Fruit fly (Drosophila melanogaster) whole organism, prepupa: ENCODE measurements around the gene CG45067.

Experiments
- Blimp-1 ChIP-seq: fragments of 200-800 bp; sonication (Bioruptor generic); optimal IDR thresholded peaks from 3 replicates; lab custom pipeline; 2017; ENCODE audit warnings: missing biosample characterization, missing genetic modification characterization, mild to moderate bottlenecking, moderate library complexity, missing genetic modification reagents
- CG10631 ChIP-seq: fragments of 200-800 bp; sonication (Bioruptor generic); optimal IDR thresholded peaks from 2 replicates; lab custom pipeline; 2016; ENCODE audit warnings: missing biosample characterization, missing genetic modification characterization
- CG10669 ChIP-seq: fragments of 200-800 bp; sonication (Bioruptor generic); optimal IDR thresholded peaks from 3 replicates; lab custom pipeline; 2018; ENCODE audit warnings: missing biosample characterization, mild to moderate bottlenecking, missing genetic modification characterization, moderate library complexity
- CG11294 ChIP-seq: fragments of 200-800 bp; sonication (Bioruptor generic); IDR thresholded peaks from 2 replicates; pipeline ENCODE4 v1.3.6; 2022; ENCODE audit warnings: missing biosample characterization, missing genetic modification characterization
- CG11902 ChIP-seq: fragments of 200-800 bp; sonication (Bioruptor generic); optimal IDR thresholded peaks from 3 replicates; lab custom pipeline; 2016; ENCODE audit warnings: missing biosample characterization, missing genetic modification characterization
- CG15336 ChIP-seq: fragments of 200-800 bp; sonication (Bioruptor generic); IDR thresholded peaks from 2 replicates; pipeline ENCODE4 v1.3.6; 2022; ENCODE audit warnings: missing biosample characterization, missing genetic modification characterization
- CG3032 ChIP-seq: fragments of 200-800 bp; optimal IDR thresholded peaks from 2 replicates; lab custom pipeline; 2019; ENCODE audit warnings: missing biosample characterization, mild to moderate bottlenecking, missing genetic modification characterization, moderate library complexity
- CG31627 ChIP-seq: fragments of 200-800 bp; sonication (Bioruptor generic); optimal IDR thresholded peaks from 3 replicates; lab custom pipeline; 2016; ENCODE audit warnings: missing biosample characterization, missing genetic modification characterization
- CG34406 ChIP-seq: fragments of 200-800 bp; sonication (Bioruptor generic); optimal IDR thresholded peaks from 3 replicates; lab custom pipeline; 2016; ENCODE audit warnings: missing biosample characterization, missing genetic modification characterization
- CG6163 ChIP-seq: fragments of 200-800 bp; sonication (Bioruptor generic); IDR thresholded peaks from 3 replicates; pipeline ENCODE4 v1.3.6; 2022; ENCODE audit warnings: missing biosample characterization, missing genetic modification characterization
- CG6276 ChIP-seq: fragments of 200-800 bp; sonication (Bioruptor generic); optimal IDR thresholded peaks from 2 replicates; lab custom pipeline; 2017; ENCODE audit warnings: missing biosample characterization, mild to moderate bottlenecking, missing genetic modification characterization
- CG6792 ChIP-seq: fragments of 200-800 bp; sonication (Bioruptor generic); optimal IDR thresholded peaks from 3 replicates; lab custom pipeline; 2016; ENCODE audit warnings: missing biosample characterization, missing genetic modification characterization
- CG6808 ChIP-seq: fragments of 200-800 bp; sonication (Bioruptor generic); optimal IDR thresholded peaks from 3 replicates; lab custom pipeline; 2017; ENCODE audit warnings: missing biosample characterization, missing genetic modification characterization, mild to moderate bottlenecking, moderate library complexity, missing genetic modification reagents
- CG6854 ChIP-seq: fragments of 200-800 bp; sonication (Bioruptor generic); optimal IDR thresholded peaks from 2 replicates; lab custom pipeline; 2017; ENCODE audit warnings: missing biosample characterization, mild to moderate bottlenecking, missing genetic modification characterization
- CG7368 ChIP-seq: fragments of 200-800 bp; sonication (Bioruptor generic); optimal IDR thresholded peaks from 3 replicates; lab custom pipeline; 2016; ENCODE audit warnings: missing biosample characterization, missing genetic modification characterization
- CG8119 ChIP-seq: fragments of 200-800 bp; sonication (Bioruptor generic); IDR thresholded peaks from 3 replicates; pipeline ENCODE4 v1.3.6; 2022; ENCODE audit warnings: missing biosample characterization, missing genetic modification characterization
- CG8319 ChIP-seq: fragments of 200-800 bp; sonication (Bioruptor generic); optimal IDR thresholded peaks from 3 replicates; lab custom pipeline; 2016; ENCODE audit warnings: missing biosample characterization, missing genetic modification characterization
- CG8632 ChIP-seq: fragments of 200-800 bp; sonication (Bioruptor generic); optimal IDR thresholded peaks from 3 replicates; lab custom pipeline; 2016; ENCODE audit warnings: missing biosample characterization, missing genetic modification characterization
- CG9139 ChIP-seq: fragments of 200-800 bp; sonication (Bioruptor generic); optimal IDR thresholded peaks from 3 replicates; lab custom pipeline; 2017; ENCODE audit warnings: missing biosample characterization, mild to moderate bottlenecking, missing genetic modification characterization
- Eip75B ChIP-seq: fragments of 200-800 bp; sonication (Bioruptor generic); optimal IDR thresholded peaks from 3 replicates; lab custom pipeline; 2016; ENCODE audit warnings: missing biosample characterization, missing genetic modification characterization
- Eip78C ChIP-seq: fragments of 200-800 bp; sonication (Bioruptor generic); peaks from one replicate; lab custom pipeline; 2016; ENCODE audit warnings: missing biosample characterization, missing genetic modification characterization
- Eip93F ChIP-seq: fragments of 200-800 bp; sonication (Bioruptor generic); optimal IDR thresholded peaks from 2 replicates; lab custom pipeline; 2016; ENCODE audit warnings: missing biosample characterization, mild to moderate bottlenecking, missing genetic modification characterization
- Ets21C ChIP-seq: fragments of 200-800 bp; sonication (Bioruptor generic); optimal IDR thresholded peaks from 3 replicates; lab custom pipeline; 2016; ENCODE audit warnings: missing biosample characterization, missing genetic modification characterization
- Ets96B ChIP-seq: fragments of 200-800 bp; optimal IDR thresholded peaks from 2 replicates; lab custom pipeline; 2019; ENCODE audit warnings: missing biosample characterization, mild to moderate bottlenecking, missing genetic modification characterization, moderate library complexity
- Hr39 ChIP-seq: fragments of 200-800 bp; sonication (Bioruptor generic); optimal IDR thresholded peaks from 2 replicates; lab custom pipeline; 2016; ENCODE audit warnings: missing biosample characterization, missing genetic modification characterization
- Hr4 ChIP-seq: fragments of 200-800 bp; sonication (Bioruptor generic); optimal IDR thresholded peaks from 3 replicates; lab custom pipeline; 2016; ENCODE audit warnings: missing biosample characterization, missing genetic modification characterization
- Lpt ChIP-seq: fragments of 200-800 bp; sonication (Bioruptor generic); optimal IDR thresholded peaks from 3 replicates; lab custom pipeline; 2016; ENCODE audit warnings: missing biosample characterization, missing genetic modification characterization
- Met ChIP-seq: fragments of 200-800 bp; sonication (Bioruptor generic); optimal IDR thresholded peaks from 3 replicates; lab custom pipeline; 2016; ENCODE audit warnings: missing biosample characterization, missing genetic modification characterization
- Smox ChIP-seq: fragments of 200-800 bp; sonication (Bioruptor generic); optimal IDR thresholded peaks from 3 replicates; lab custom pipeline; 2016; ENCODE audit warnings: missing biosample characterization, missing genetic modification characterization
- Sox102F ChIP-seq: fragments of 200-800 bp; sonication (Bioruptor generic); optimal IDR thresholded peaks from 2 replicates; lab custom pipeline; 2016; ENCODE audit warnings: missing biosample characterization, mild to moderate bottlenecking, missing genetic modification characterization
- Sox15 ChIP-seq: fragments of 200-800 bp; sonication (Bioruptor generic); optimal IDR thresholded peaks from 3 replicates; lab custom pipeline; 2016; ENCODE audit warnings: missing biosample characterization, missing genetic modification characterization
- achi ChIP-seq: fragments of 200-800 bp; sonication (Bioruptor generic); optimal IDR thresholded peaks from 3 replicates; lab custom pipeline; 2016; ENCODE audit warnings: missing biosample characterization, missing genetic modification characterization
- acj6 ChIP-seq: fragments of 200-800 bp; sonication (Bioruptor generic); optimal IDR thresholded peaks from 3 replicates; lab custom pipeline; 2016; ENCODE audit warnings: missing biosample characterization, missing genetic modification characterization
- cyc ChIP-seq: fragments of 200-800 bp; sonication (Bioruptor generic); optimal IDR thresholded peaks from 3 replicates; lab custom pipeline; 2016; ENCODE audit warnings: missing biosample characterization, missing genetic modification characterization
- dac ChIP-seq: fragments of 200-800 bp; sonication (Bioruptor generic); optimal IDR thresholded peaks from 2 replicates; lab custom pipeline; 2017; ENCODE audit warnings: missing biosample characterization, mild to moderate bottlenecking, missing genetic modification characterization
- dsx ChIP-seq: fragments of 200-800 bp; optimal IDR thresholded peaks from 3 replicates; lab custom pipeline; 2019; ENCODE audit warnings: missing biosample characterization, mild to moderate bottlenecking, missing genetic modification characterization, moderate library complexity; ENCODE audit not compliant: poor library complexity, severe bottlenecking
- eg ChIP-seq: fragments of 200-800 bp; sonication (Bioruptor generic); IDR thresholded peaks from 3 replicates; pipeline ENCODE4 v1.3.6; 2022; ENCODE audit warnings: missing biosample characterization, missing genetic modification characterization
- esn ChIP-seq: fragments of 200-800 bp; sonication (Bioruptor generic); optimal IDR thresholded peaks from 2 replicates; lab custom pipeline; 2016; ENCODE audit warnings: missing biosample characterization, mild to moderate bottlenecking, missing genetic modification characterization, moderate library complexity
- fd59A ChIP-seq: fragments of 200-800 bp; sonication (Bioruptor generic); optimal IDR thresholded peaks from 2 replicates; lab custom pipeline; 2017; ENCODE audit warnings: missing biosample characterization, mild to moderate bottlenecking, missing genetic modification characterization, missing genetic modification reagents
- fkh ChIP-seq: fragments of 200-800 bp; sonication (Bioruptor generic); optimal IDR thresholded peaks from 3 replicates; lab custom pipeline; 2017; ENCODE audit warnings: missing biosample characterization, mild to moderate bottlenecking, missing genetic modification characterization, moderate library complexity
- lz ChIP-seq: fragments of 200-800 bp; sonication (Bioruptor generic); optimal IDR thresholded peaks from 3 replicates; lab custom pipeline; 2016; ENCODE audit warnings: missing biosample characterization, missing genetic modification characterization
- net ChIP-seq: fragments of 200-800 bp; sonication (Bioruptor generic); optimal IDR thresholded peaks from 3 replicates; lab custom pipeline; 2016; ENCODE audit warnings: missing biosample characterization, missing genetic modification characterization
- spab ChIP-seq: fragments of 200-800 bp; sonication (Bioruptor generic); optimal IDR thresholded peaks from 2 replicates; lab custom pipeline; 2017; ENCODE audit warnings: missing biosample characterization, mild to moderate bottlenecking, missing genetic modification characterization, missing genetic modification reagents
- ss ChIP-seq, 2 experiments: fragments of 200-800 bp; sonication (Bioruptor generic); optimal IDR thresholded peaks; 2 replicates in 1 of 2; 3 replicates in 1 of 2; lab custom pipeline; 2017 to 2018; ENCODE audit warnings: mild to moderate bottlenecking in 2 of 2, missing biosample characterization in 2 of 2, missing genetic modification characterization in 2 of 2, moderate library complexity in 1 of 2
- svp ChIP-seq: fragments of 200-800 bp; sonication (Bioruptor generic); peaks from one replicate; lab custom pipeline; 2016; ENCODE audit warnings: missing biosample characterization, missing genetic modification characterization
- topi ChIP-seq: fragments of 200-800 bp; sonication (Bioruptor generic); optimal IDR thresholded peaks from 3 replicates; lab custom pipeline; 2016; ENCODE audit warnings: missing biosample characterization, missing genetic modification characterization

The CG45067 gene

dm6 chr3L:3148125-3149059 is 34.1 kb upstream of the CG45067 start, which contains the start of the genes Usp5 and BtbVII (continued):
- peak; percentile 72 for TF ChIP-seq esn (GFP tag; lab: Kevin White, UChicago)
- peak; percentile 55 for TF ChIP-seq CG34406 (GFP tag; lab: Kevin White, UChicago)
- TF ChIP-seq CG6276, result no peak
- TF ChIP-seq Smox (GFP tag; lab: Kevin White, UChicago), result no peak
- peak; percentile 81 for TF ChIP-seq svp (GFP tag; lab: Kevin White, UChicago)
- TF ChIP-seq CG31627 (GFP tag; lab: Kevin White, UChicago), result peak; percentile 72
- peak in 1 of 2 experiments; percentile 66 for TF ChIP-seq ss (GFP tag; optimal IDR thresholded peaks at IDR 0.05; lab: Kevin White, UChicago)
- no peak for TF ChIP-seq Lpt (GFP tag; lab: Kevin White, UChicago)
- TF ChIP-seq Eip93F (GFP tag; lab: Kevin White, UChicago), result no peak
- TF ChIP-seq achi, result peak; percentile 52
- peak; percentile 39 for TF ChIP-seq CG3032
- TF ChIP-seq Ets21C (GFP tag; lab: Kevin White, UChicago), result peak; percentile 60
- TF ChIP-seq Eip75B, result peak; percentile 62
- no peak for TF ChIP-seq CG9139 (GFP tag; lab: Kevin White, UChicago)
- peak; percentile 55 for TF ChIP-seq CG6808 (GFP tag; lab: Kevin White, UChicago)
- TF ChIP-seq dac (GFP tag; lab: Kevin White, UChicago), result no peak
- TF ChIP-seq CG8632 (GFP tag; lab: Kevin White, UChicago), result no peak
- 0 out of 3 replicates have a peak, but pooled peaks have one; percentile 10 for TF ChIP-seq eg (GFP tag; lab: Robert Waterston, UW)
- TF ChIP-seq CG10631 (GFP tag; lab: Kevin White, UChicago), result no peak
- 0 out of 2 replicates have a peak, but pooled peaks have one; percentile 14 for TF ChIP-seq CG15336 (GFP tag; lab: Robert Waterston, UW)
- no peak for TF ChIP-seq CG10669
- TF ChIP-seq spab (GFP tag; lab: Kevin White, UChicago), result peak; percentile 6
- TF ChIP-seq CG6163 (GFP tag; lab: Robert Waterston, UW), result no peak

dm6 chr3L:3143383-3143962 is 29.2 kb upstream of the CG45067 start, which contains the start of the genes CG11537 and Alg2:
TSS of gene CG11537 (minus strand) at chr3L:3143457.
TSS of gene Alg2 (plus strand) at chr3L:3143808.
- TF ChIP-seq CG6854 (GFP tag; lab: Kevin White, UChicago), result no peak
- TF ChIP-seq CG8319 (GFP tag; lab: Kevin White, UChicago), result no peak
- TF ChIP-seq CG6792, result peak; percentile 11
- TF ChIP-seq CG11294 (GFP tag; lab: Robert Waterston, UW), result no peak
- peak; percentile 24 for TF ChIP-seq esn (GFP tag; lab: Kevin White, UChicago)
- no peak for TF ChIP-seq Eip78C
- peak in 1 of 2 experiments; percentile 12 for TF ChIP-seq ss (GFP tag; optimal IDR thresholded peaks at IDR 0.05; lab: Kevin White, UChicago)
- no peak for TF ChIP-seq Met (GFP tag; lab: Kevin White, UChicago)
- TF ChIP-seq cyc (GFP tag; lab: Kevin White, UChicago), result no peak
- no peak for TF ChIP-seq fkh (GFP tag; lab: Kevin White, UChicago)
- TF ChIP-seq CG8119, result no peak
- no peak for TF ChIP-seq topi (GFP tag; lab: Kevin White, UChicago)
- no peak for TF ChIP-seq Hr39 (GFP tag; lab: Kevin White, UChicago)
- no peak for TF ChIP-seq net (GFP tag; lab: Kevin White, UChicago)
- no peak for TF ChIP-seq CG7368 (GFP tag; lab: Kevin White, UChicago)
- peak; percentile 64 for TF ChIP-seq svp (GFP tag; lab: Kevin White, UChicago)
- no peak for TF ChIP-seq acj6 (GFP tag; lab: Kevin White, UChicago)
- TF ChIP-seq Eip93F (GFP tag; lab: Kevin White, UChicago), result no peak
- no peak for TF ChIP-seq CG9139 (GFP tag; lab: Kevin White, UChicago)
- no peak for TF ChIP-seq Sox102F (GFP tag; lab: Kevin White, UChicago)
- peak; percentile 88 for TF ChIP-seq achi
- peak; percentile 36 for TF ChIP-seq CG3032
- no peak for TF ChIP-seq CG8632 (GFP tag; lab: Kevin White, UChicago)
- no peak for TF ChIP-seq CG11902 (GFP tag; lab: Kevin White, UChicago)
- no peak for TF ChIP-seq Blimp-1 (GFP tag; lab: Kevin White, UChicago)
- peak; percentile 15 for TF ChIP-seq CG31627 (GFP tag; lab: Kevin White, UChicago)
- TF ChIP-seq Sox15, result no peak
- TF ChIP-seq fd59A (GFP tag; lab: Kevin White, UChicago), result no peak
- TF ChIP-seq Ets96B (tag; lab: Kevin White, UChicago), result peak; percentile 10
- no peak for TF ChIP-seq dsx
- no peak for TF ChIP-seq lz (GFP tag; lab: Kevin White, UChicago)
- no peak for TF ChIP-seq Smox (GFP tag; lab: Kevin White, UChicago)
- TF ChIP-seq Hr4 (GFP tag; lab: Kevin White, UChicago), result no peak
- peak; percentile 10 for TF ChIP-seq CG34406 (GFP tag; lab: Kevin White, UChicago)
